Worm (Caenorhabditis elegans) whole organism, L1 larva: ENCODE results near the gene dhs-5.

ENCODE experiments used
- alr-1 ChIP-seq: fragments of 200-800 bp; sonication (Bioruptor generic); optimal IDR thresholded peaks from 2 replicates; lab custom pipeline; 2018; ENCODE audit warnings: borderline replicate concordance, mild to moderate bottlenecking, missing genetic modification characterization, missing compliant biosample characterization
- ama-1 ChIP-seq: fragments of 150-350 bp; optimal IDR thresholded peaks from 2 replicates; lab custom pipeline; 2014
- blmp-1 ChIP-seq: fragments of 150-350 bp; optimal IDR thresholded peaks from 2 replicates; lab custom pipeline; 2014; ENCODE audit warnings: missing biosample characterization, missing genetic modification characterization
- ceh-8 ChIP-seq: fragments of 200-800 bp; sonication (Bioruptor generic); optimal IDR thresholded peaks from 2 replicates; lab custom pipeline; 2018; ENCODE audit warnings: mild to moderate bottlenecking, missing genetic modification characterization, moderate library complexity, missing compliant biosample characterization
- dpl-1 ChIP-seq, 3 experiments: fragments of 150-350 bp in 2 of 3; sonication (generic microtip) in 1 of 3; optimal IDR thresholded peaks; 2 replicates each; lab custom pipeline; 2014 to 2017; ENCODE audit warnings: missing biosample characterization in 3 of 3, missing genetic modification characterization in 3 of 3, missing genetic modification reagents in 3 of 3
- dsc-1 ChIP-seq: sonication (generic microtip); optimal IDR thresholded peaks from 2 replicates; lab custom pipeline; 2016; ENCODE audit warnings: mild to moderate bottlenecking, missing genetic modification characterization, missing compliant biosample characterization
- efl-1 ChIP-seq, 4 experiments: fragments of 150-350 bp; optimal IDR thresholded peaks in 3 of 4; peaks in 1 of 4; 1 replicate in 1 of 4; 2 replicates in 3 of 4; lab custom pipeline; 2014; ENCODE audit warnings: missing biosample characterization in 2 of 4, missing genetic modification characterization in 2 of 4, missing genetic modification reagents in 2 of 4
- elt-2 ChIP-seq: sonication (generic microtip); optimal IDR thresholded peaks from 2 replicates; lab custom pipeline; 2016; ENCODE audit warnings: missing genetic modification characterization, mild to moderate bottlenecking, inconsistent platforms, missing compliant biosample characterization, missing genetic modification reagents
- elt-3 ChIP-seq, 6 experiments: fragments of 150-350 bp in 1 of 6; sonication (generic microtip); optimal IDR thresholded peaks; 2 replicates each; lab custom pipeline; 2017 to 2018; ENCODE audit warnings: missing biosample characterization in 6 of 6, missing genetic modification characterization in 6 of 6, inconsistent platforms in 1 of 6
- fos-1 ChIP-seq: fragments of 150-350 bp; optimal IDR thresholded peaks from 2 replicates; lab custom pipeline; 2014; ENCODE audit warnings: missing biosample characterization, missing genetic modification characterization
- grh-1 ChIP-seq: fragments of 200-800 bp; sonication (Bioruptor generic); IDR thresholded peaks from 2 replicates; pipeline ENCODE4 v1.3.6; 2022; ENCODE audit warnings: missing genetic modification reagents, missing genetic modification characterization, missing compliant biosample characterization
- hlh-17 ChIP-seq: fragments of 200-800 bp; sonication (Bioruptor generic); optimal IDR thresholded peaks from 2 replicates; lab custom pipeline; 2018; ENCODE audit warnings: missing genetic modification characterization, mild to moderate bottlenecking, missing compliant biosample characterization, moderate library complexity, borderline replicate concordance
- hlh-4 ChIP-seq: sonication (generic microtip); optimal IDR thresholded peaks from 2 replicates; lab custom pipeline; 2016; ENCODE audit warnings: mild to moderate bottlenecking, missing genetic modification characterization, missing compliant biosample characterization
- lin-14 ChIP-seq: fragments of 200-800 bp; sonication (Bioruptor generic); optimal IDR thresholded peaks from 2 replicates; lab custom pipeline; 2018; ENCODE audit warnings: mild to moderate bottlenecking, missing genetic modification characterization, moderate library complexity, missing compliant biosample characterization
- lin-35 ChIP-seq, 2 experiments: fragments of 150-350 bp; optimal IDR thresholded peaks; 2 replicates each; lab custom pipeline; 2014; ENCODE audit warnings: missing biosample characterization in 2 of 2, missing genetic modification characterization in 2 of 2, missing genetic modification reagents in 2 of 2
- lsy-2 ChIP-seq, 2 experiments: fragments of 150-350 bp; optimal IDR thresholded peaks; 2 replicates each; lab custom pipeline; 2014; ENCODE audit warnings: missing biosample characterization in 2 of 2, missing genetic modification characterization in 2 of 2
- mep-1 ChIP-seq: fragments of 150-350 bp; optimal IDR thresholded peaks from 2 replicates; lab custom pipeline; 2014; ENCODE audit warnings: missing biosample characterization, missing genetic modification characterization
- nhr-20 ChIP-seq: sonication (generic microtip); optimal IDR thresholded peaks from 2 replicates; lab custom pipeline; 2016; ENCODE audit warnings: mild to moderate bottlenecking, missing genetic modification characterization, missing compliant biosample characterization
- nhr-47 ChIP-seq: sonication (generic microtip); optimal IDR thresholded peaks from 2 replicates; lab custom pipeline; 2016; ENCODE audit warnings: mild to moderate bottlenecking, missing genetic modification characterization, moderate library complexity, missing compliant biosample characterization
- nhr-71 ChIP-seq: sonication (generic microtip); optimal IDR thresholded peaks from 2 replicates; lab custom pipeline; 2016; ENCODE audit warnings: mild to moderate bottlenecking, missing genetic modification characterization, moderate library complexity, missing compliant biosample characterization
- nhr-77 ChIP-seq: fragments of 150-350 bp; optimal IDR thresholded peaks from 2 replicates; lab custom pipeline; 2014; ENCODE audit warnings: missing biosample characterization, missing genetic modification characterization
- nhr-85 ChIP-seq: sonication (generic microtip); peaks from one replicate; lab custom pipeline; 2016; ENCODE audit warnings: missing genetic modification characterization, inconsistent platforms, missing compliant biosample characterization
- pax-3 ChIP-seq: fragments of 200-800 bp; sonication (Bioruptor generic); optimal IDR thresholded peaks from 2 replicates; lab custom pipeline; 2018; ENCODE audit warnings: mild to moderate bottlenecking, missing genetic modification characterization, moderate library complexity, missing compliant biosample characterization
- snpc-4 ChIP-seq: fragments of 150-350 bp; optimal IDR thresholded peaks from 2 replicates; lab custom pipeline; 2014; ENCODE audit warnings: missing biosample characterization, missing genetic modification characterization
- snu-23 ChIP-seq: sonication (generic microtip); optimal IDR thresholded peaks from 2 replicates; lab custom pipeline; 2016; ENCODE audit warnings: missing genetic modification characterization, missing compliant biosample characterization
- unc-130 ChIP-seq: fragments of 150-350 bp; optimal IDR thresholded peaks from 2 replicates; lab custom pipeline; 2017; ENCODE audit warnings: missing biosample characterization, missing genetic modification characterization, inconsistent platforms
- unc-86 ChIP-seq: sonication (generic microtip); optimal IDR thresholded peaks from 2 replicates; lab custom pipeline; 2016; ENCODE audit warnings: missing genetic modification characterization, missing compliant biosample characterization
- unc-98 ChIP-seq: fragments of 200-800 bp; sonication (Bioruptor generic); IDR thresholded peaks from 2 replicates; pipeline ENCODE4 v1.3.6; 2022; ENCODE audit warnings: missing genetic modification characterization, missing compliant biosample characterization
- vab-15 ChIP-seq: sonication (generic microtip); optimal IDR thresholded peaks from 2 replicates; lab custom pipeline; 2017; ENCODE audit warnings: missing genotype, mild to moderate bottlenecking, missing genetic modification characterization, missing compliant biosample characterization
- zag-1 ChIP-seq: fragments of 150-350 bp; optimal IDR thresholded peaks from 2 replicates; lab custom pipeline; 2014; ENCODE audit warnings: missing biosample characterization, missing genetic modification characterization
- ztf-11 ChIP-seq, 2 experiments: sonication (generic microtip); optimal IDR thresholded peaks; 2 replicates each; lab custom pipeline; 2016 to 2017; ENCODE audit warnings: missing genetic modification characterization in 2 of 2, missing biosample characterization in 1 of 2, missing compliant biosample characterization in 1 of 2
- ztf-4 ChIP-seq: fragments of 150-350 bp; optimal IDR thresholded peaks from 2 replicates; lab custom pipeline; 2014; ENCODE audit warnings: missing biosample characterization, missing genetic modification characterization

dhs-5 gene

ce11 chrII:5451278-5451677 is 2.4 kb upstream of the dhs-5 start:
- TF ChIP-seq nhr-85 (tag; lab: Kevin White, UChicago) (peak; percentile 66), snpc-4 (tag; lab: Kevin White, UChicago) (no peak), hlh-17 (GFP tag; lab: Kevin White, UChicago) (no peak), elt-2 (tag; lab: Kevin White, UChicago) (no peak), pax-3 (tag; lab: Kevin White, UChicago) (no peak)

- TF ChIP-seq unc-98 (no peak), dsc-1 (tag; lab: Kevin White, UChicago) (no peak), hlh-4 (tag; lab: Kevin White, UChicago) (no peak), ceh-8 (no peak), lsy-2 (tag; optimal IDR thresholded peaks at IDR 0.05; lab: Kevin White, UChicago) (no peak), efl-1 (optimal IDR thresholded peaks at IDR 0.05; lab: Kevin White, UChicago) (no peak), efl-1 (GFP tag; optimal IDR thresholded peaks at IDR 0.05 in 1 of 2; lab: Kevin White, UChicago) (no peak), dpl-1 (GFP tag; optimal IDR thresholded peaks at IDR 0.05; lab: Kevin White, UChicago) (no peak), alr-1 (tag; lab: Kevin White, UChicago) (no peak), ama-1 (lab: Kevin White, UChicago) (no peak), nhr-20 (tag; lab: Kevin White, UChicago) (no peak), ztf-4 (no peak), lin-35 (GFP tag; optimal IDR thresholded peaks at IDR 0.05; lab: Kevin White, UChicago) (no peak), grh-1 (GFP tag; lab: Robert Waterston, UW) (no peak), zag-1 (tag; lab: Kevin White, UChicago) (no peak), fos-1 (no peak), nhr-47 (tag; lab: Kevin White, UChicago) (no peak), blmp-1 (no peak)
Measured at ce11 chrII:5455650-5456355, 2.2 kb downstream of the dhs-5 start, which contains the start of gene daz-1. Gene daz-1 (plus strand): TSS chrII:5456305.

- TF ChIP-seq lin-14 (GFP tag; lab: Kevin White, UChicago) = peak; percentile 71
- TF ChIP-seq snu-23 (GFP tag; lab: Kevin White, UChicago) = peak; percentile 11
- TF ChIP-seq elt-3 (tag; optimal IDR thresholded peaks at IDR 0.05; lab: Kevin White, UChicago) = peak in 4 of 6 experiments; percentile 11 to 73 (median 32)
- no peak for TF ChIP-seq lsy-2 (tag; optimal IDR thresholded peaks at IDR 0.05; lab: Kevin White, UChicago)
- TF ChIP-seq pax-3 (tag; lab: Kevin White, UChicago) = no peak
- peak; percentile 5 for TF ChIP-seq mep-1
- peak; percentile 2 for TF ChIP-seq nhr-71 (tag; lab: Kevin White, UChicago)
- TF ChIP-seq unc-130 (tag; lab: Kevin White, UChicago) = peak; percentile 4
- TF ChIP-seq blmp-1 = peak; percentile 99
Measured at ce11 chrII:5458683-5459410, 5.2 kb downstream of the dhs-5 start.

ce11 chrII:5459534-5459933 is 5.9 kb downstream of the dhs-5 start:
- TF ChIP-seq ceh-8 = no peak
- peak in 1 of 6 experiments; percentile 58 for TF ChIP-seq elt-3 (tag; optimal IDR thresholded peaks at IDR 0.05; lab: Kevin White, UChicago)
- TF ChIP-seq nhr-77 (tag; lab: Kevin White, UChicago) = no peak
- peak; percentile 3 for TF ChIP-seq nhr-85 (tag; lab: Kevin White, UChicago)
- peak; percentile 90 for TF ChIP-seq blmp-1
- no peak for TF ChIP-seq mep-1
- peak; percentile 37 for TF ChIP-seq lin-14 (GFP tag; lab: Kevin White, UChicago)
- TF ChIP-seq efl-1 (optimal IDR thresholded peaks at IDR 0.05; lab: Kevin White, UChicago) = no peak
- no peak for TF ChIP-seq efl-1 (GFP tag; optimal IDR thresholded peaks at IDR 0.05 in 1 of 2; lab: Kevin White, UChicago)

- TF ChIP-seq ztf-11 (tag; optimal IDR thresholded peaks at IDR 0.05; lab: Kevin White, UChicago) = no peak
- peak; percentile 15 for TF ChIP-seq lin-14 (GFP tag; lab: Kevin White, UChicago)
- no peak for TF ChIP-seq vab-15 (tag; lab: Kevin White, UChicago)
- peak; percentile 33 for TF ChIP-seq nhr-85 (tag; lab: Kevin White, UChicago)
- TF ChIP-seq elt-3 (tag; optimal IDR thresholded peaks at IDR 0.05; lab: Kevin White, UChicago) = peak in 1 of 6 experiments; percentile 43
- no peak for TF ChIP-seq dpl-1 (GFP tag; optimal IDR thresholded peaks at IDR 0.05; lab: Kevin White, UChicago)
- peak; percentile 62 for TF ChIP-seq blmp-1
- no peak for TF ChIP-seq unc-86 (tag; lab: Kevin White, UChicago)
Measured at ce11 chrII:5460911-5461310, 7.3 kb downstream of the dhs-5 start.
